Worm (Caenorhabditis elegans) whole organism, late embryonic: ENCODE results near the gene mak-1.

Source experiments
- F13H6.1 ChIP-seq: sonication (generic microtip); optimal IDR thresholded peaks from 2 replicates; lab custom pipeline; 2016; ENCODE audit warnings: missing genetic modification characterization, missing compliant biosample characterization
- K02D7.2 ChIP-seq: sonication (generic microtip); optimal IDR thresholded peaks from 2 replicates; lab custom pipeline; 2017; ENCODE audit warnings: mild to moderate bottlenecking, missing genetic modification characterization, missing compliant biosample characterization
- K09A11.1 ChIP-seq: sonication (generic microtip); optimal IDR thresholded peaks from 2 replicates; lab custom pipeline; 2017; ENCODE audit warnings: antibody characterized with exemption, mild to moderate bottlenecking, missing genetic modification characterization, missing compliant biosample characterization; ENCODE audit not compliant: insufficient read depth
- ceh-18 ChIP-seq: sonication (generic microtip); optimal IDR thresholded peaks from 2 replicates; lab custom pipeline; 2016; ENCODE audit warnings: missing genetic modification characterization, missing compliant biosample characterization
- ceh-2 ChIP-seq: sonication (generic microtip); optimal IDR thresholded peaks from 2 replicates; lab custom pipeline; 2016; ENCODE audit warnings: missing genotype, missing genetic modification characterization, missing compliant biosample characterization
- ceh-24 ChIP-seq: sonication (generic microtip); optimal IDR thresholded peaks from 2 replicates; lab custom pipeline; 2016; ENCODE audit warnings: mild to moderate bottlenecking, missing genetic modification characterization, missing compliant biosample characterization
- ceh-34 ChIP-seq: sonication (generic microtip); optimal IDR thresholded peaks from 2 replicates; lab custom pipeline; 2016; ENCODE audit warnings: mild to moderate bottlenecking, missing genetic modification characterization, missing compliant biosample characterization
- ceh-45 ChIP-seq: fragments of 200-800 bp; sonication (Bioruptor generic); IDR thresholded peaks from 2 replicates; pipeline ENCODE4 v1.3.6; 2022; ENCODE audit warnings: missing genetic modification reagents, missing genetic modification characterization, missing compliant biosample characterization
- ceh-48 ChIP-seq: sonication (generic microtip); optimal IDR thresholded peaks from 2 replicates; lab custom pipeline; 2016; ENCODE audit warnings: missing genetic modification characterization, inconsistent platforms, missing compliant biosample characterization
- ceh-6 ChIP-seq: fragments of 200-800 bp; sonication (Bioruptor generic); optimal IDR thresholded peaks from 2 replicates; lab custom pipeline; 2018; ENCODE audit warnings: mild to moderate bottlenecking, missing genetic modification characterization, missing compliant biosample characterization
- che-1 ChIP-seq: sonication (generic microtip); optimal IDR thresholded peaks from 2 replicates; lab custom pipeline; 2016; ENCODE audit warnings: mild to moderate bottlenecking, missing genetic modification characterization, missing compliant biosample characterization
- dve-1 ChIP-seq: sonication (generic microtip); optimal IDR thresholded peaks from 2 replicates; lab custom pipeline; 2017; ENCODE audit warnings: antibody characterized with exemption, mild to moderate bottlenecking, missing genetic modification characterization, missing compliant biosample characterization
- elt-2 ChIP-seq: sonication (generic microtip); optimal IDR thresholded peaks from 2 replicates; lab custom pipeline; 2016; ENCODE audit warnings: missing genetic modification reagents, missing genetic modification characterization, missing compliant biosample characterization
- elt-4 ChIP-seq: sonication (generic microtip); optimal IDR thresholded peaks from 2 replicates; lab custom pipeline; 2016; ENCODE audit warnings: missing genetic modification characterization, missing compliant biosample characterization
- ets-4 ChIP-seq: sonication (generic microtip); optimal IDR thresholded peaks from 2 replicates; lab custom pipeline; 2016; ENCODE audit warnings: missing genetic modification characterization, missing compliant biosample characterization
- eyg-1 ChIP-seq: sonication (generic microtip); optimal IDR thresholded peaks from 2 replicates; lab custom pipeline; 2016; ENCODE audit warnings: missing genotype, missing genetic modification characterization, missing compliant biosample characterization
- fkh-10 ChIP-seq: fragments of 150-350 bp; optimal IDR thresholded peaks from 2 replicates; lab custom pipeline; 2014; ENCODE audit warnings: missing biosample characterization, missing genetic modification reagents, missing genetic modification characterization
- hlh-13 ChIP-seq: fragments of 200-800 bp; sonication (Bioruptor generic); optimal IDR thresholded peaks from 2 replicates; lab custom pipeline; 2018; ENCODE audit warnings: mild to moderate bottlenecking, missing genetic modification characterization, missing compliant biosample characterization
- hlh-30 ChIP-seq: sonication (generic microtip); optimal IDR thresholded peaks from 2 replicates; lab custom pipeline; 2017; ENCODE audit warnings: antibody characterized with exemption, missing genetic modification characterization, missing compliant biosample characterization; ENCODE audit not compliant: insufficient read depth
- lim-6 ChIP-seq: sonication (generic microtip); optimal IDR thresholded peaks from 2 replicates; lab custom pipeline; 2016; ENCODE audit warnings: missing genetic modification characterization, missing compliant biosample characterization
- lin-11 ChIP-seq: fragments of 200-800 bp; sonication (Bioruptor generic); optimal IDR thresholded peaks from 2 replicates; lab custom pipeline; 2018; ENCODE audit warnings: mild to moderate bottlenecking, missing genetic modification characterization, missing compliant biosample characterization
- mec-3 ChIP-seq: sonication (generic microtip); optimal IDR thresholded peaks from 2 replicates; lab custom pipeline; 2016; ENCODE audit warnings: borderline replicate concordance, missing genetic modification characterization, missing compliant biosample characterization
- nfya-1 ChIP-seq: sonication (generic microtip); optimal IDR thresholded peaks from 2 replicates; lab custom pipeline; 2017; ENCODE audit warnings: missing genetic modification characterization, mild to moderate bottlenecking, missing compliant biosample characterization, antibody characterized with exemption, moderate library complexity
- nhr-232 ChIP-seq: sonication (generic microtip); optimal IDR thresholded peaks from 2 replicates; lab custom pipeline; 2016; ENCODE audit warnings: missing genetic modification characterization, missing compliant biosample characterization
- npax-4 ChIP-seq: sonication (generic microtip); optimal IDR thresholded peaks from 2 replicates; lab custom pipeline; 2016; ENCODE audit warnings: missing genetic modification characterization, missing compliant biosample characterization
- pag-3 ChIP-seq: sonication (generic microtip); optimal IDR thresholded peaks from 2 replicates; lab custom pipeline; 2016; ENCODE audit warnings: missing compliant biosample characterization, missing genetic modification characterization, borderline replicate concordance
- pax-1 ChIP-seq: fragments of 150-350 bp; optimal IDR thresholded peaks from 2 replicates; lab custom pipeline; 2014; ENCODE audit warnings: missing biosample characterization, missing genetic modification characterization
- pha-2 ChIP-seq: sonication (generic microtip); optimal IDR thresholded peaks from 2 replicates; lab custom pipeline; 2017; ENCODE audit warnings: mild to moderate bottlenecking, missing genetic modification characterization, missing compliant biosample characterization
- pha-4 ChIP-seq: fragments of 150-350 bp; optimal IDR thresholded peaks from 2 replicates; lab custom pipeline; 2018; ENCODE audit warnings: missing biosample characterization, missing genetic modification reagents, missing genetic modification characterization
- pqm-1 ChIP-seq: sonication (generic microtip); optimal IDR thresholded peaks from 2 replicates; lab custom pipeline; 2016; ENCODE audit warnings: missing genetic modification characterization, missing compliant biosample characterization
- pros-1 ChIP-seq: fragments of 150-350 bp; optimal IDR thresholded peaks from 2 replicates; lab custom pipeline; 2014; ENCODE audit warnings: missing biosample characterization, missing genetic modification reagents, missing genetic modification characterization
- rnt-1 ChIP-seq: sonication (generic microtip); optimal IDR thresholded peaks from 2 replicates; lab custom pipeline; 2016; ENCODE audit warnings: missing genetic modification characterization, missing compliant biosample characterization
- sox-2 ChIP-seq: fragments of 200-800 bp; sonication (Bioruptor generic); IDR thresholded peaks from 2 replicates; pipeline ENCODE4 v1.3.6; 2022; ENCODE audit warnings: missing genetic modification reagents, missing genetic modification characterization, missing compliant biosample characterization
- tbx-2 ChIP-seq: sonication (generic microtip); optimal IDR thresholded peaks from 2 replicates; lab custom pipeline; 2016; ENCODE audit warnings: missing genetic modification characterization, missing compliant biosample characterization
- tbx-7 ChIP-seq: sonication (generic microtip); optimal IDR thresholded peaks from 2 replicates; lab custom pipeline; 2016; ENCODE audit warnings: missing genotype, missing genetic modification characterization, missing compliant biosample characterization
- unc-3 ChIP-seq, 2 experiments: fragments of 200-800 bp in 1 of 2; sonication (Bioruptor generic) in 1 of 2; sonication (generic microtip) in 1 of 2; conservative IDR thresholded peaks in 1 of 2; optimal IDR thresholded peaks in 1 of 2; 2 replicates each; pipeline versions ENCODE4 v1.3.6 to Lab custom; 2016 to 2022; ENCODE audit warnings: missing compliant biosample characterization in 2 of 2, missing genetic modification characterization in 2 of 2, missing genetic modification reagents in 1 of 2
- unc-55 ChIP-seq: sonication (generic microtip); optimal IDR thresholded peaks from 2 replicates; lab custom pipeline; 2017; ENCODE audit warnings: missing biosample characterization, missing genetic modification reagents, missing genetic modification characterization
- unc-86 ChIP-seq: sonication (generic microtip); optimal IDR thresholded peaks from 2 replicates; lab custom pipeline; 2016; ENCODE audit warnings: missing genetic modification characterization, missing compliant biosample characterization
- zip-5 ChIP-seq: sonication (generic microtip); optimal IDR thresholded peaks from 2 replicates; lab custom pipeline; 2016; ENCODE audit warnings: missing genetic modification characterization, missing compliant biosample characterization

mak-1 gene

ce11 chrII:8716231-8716878, 27.5 kb upstream of the mak-1 start, which contains the start of the genes cyn-11 and T01B7.5 (continued):
- no peak for TF ChIP-seq unc-3 (GFP tag; conservative IDR thresholded peaks at IDR 0.05; lab: Robert Waterston, UW)
- TF ChIP-seq unc-3 (tag; optimal IDR thresholded peaks at IDR 0.05; lab: Kevin White, UChicago), result no peak
- no peak for TF ChIP-seq che-1 (tag; lab: Kevin White, UChicago)
- no peak for TF ChIP-seq rnt-1 (tag; lab: Kevin White, UChicago)
- TF ChIP-seq nhr-232 (tag; lab: Kevin White, UChicago), result no peak
- no peak for TF ChIP-seq pha-4 (tag; lab: Kevin White, UChicago)
- no peak for TF ChIP-seq ceh-48 (tag; lab: Kevin White, UChicago)
- no peak for TF ChIP-seq lim-6 (tag; lab: Kevin White, UChicago)
- TF ChIP-seq zip-5 (tag; lab: Kevin White, UChicago), result no peak
- peak; percentile 45 for TF ChIP-seq tbx-2 (tag; lab: Kevin White, UChicago)
- no peak for TF ChIP-seq dve-1 (tag; lab: Kevin White, UChicago)
- no peak for TF ChIP-seq K02D7.2 (tag; lab: Kevin White, UChicago)
- TF ChIP-seq unc-86 (tag; lab: Kevin White, UChicago), result peak; percentile 41
- no peak for TF ChIP-seq ceh-45
- peak; percentile 63 for TF ChIP-seq elt-2 (tag; lab: Kevin White, UChicago)
- peak; percentile 22 for TF ChIP-seq ceh-2 (tag; lab: Kevin White, UChicago)
- no peak for TF ChIP-seq ets-4
- no peak for TF ChIP-seq unc-55 (GFP tag; lab: Kevin White, UChicago)
- TF ChIP-seq pqm-1 (tag; lab: Kevin White, UChicago), result no peak
- TF ChIP-seq hlh-13 (GFP tag; lab: Kevin White, UChicago), result no peak

DNA sequence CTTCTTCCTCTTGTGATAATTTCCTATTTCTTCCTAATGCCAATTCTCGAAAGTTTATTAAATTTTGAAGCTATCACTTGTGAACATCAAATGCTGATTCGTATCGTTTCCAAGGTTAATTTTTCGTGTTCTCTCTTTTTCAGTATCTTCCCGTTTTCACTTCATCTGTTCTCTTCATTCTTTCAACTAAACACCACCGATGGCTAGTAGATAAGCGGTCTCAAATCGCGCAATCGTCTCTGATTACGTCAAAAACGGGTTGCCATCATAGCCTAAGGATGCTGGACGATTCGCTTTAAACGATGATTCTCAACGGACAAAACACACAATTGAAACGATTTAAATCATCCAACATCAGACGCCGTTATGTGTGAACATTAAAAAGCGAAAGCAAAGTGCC, 26.3 kb upstream of the mak-1 start:
- TF ChIP-seq unc-86 (tag; lab: Kevin White, UChicago) (no peak), npax-4 (tag; lab: Kevin White, UChicago) (no peak), tbx-7 (tag; lab: Kevin White, UChicago) (no peak), ceh-6 (GFP tag; lab: Kevin White, UChicago) (no peak), lin-11 (tag; lab: Kevin White, UChicago) (no peak), nfya-1 (no peak), ceh-34 (tag; lab: Kevin White, UChicago) (no peak), fkh-10 (no peak), dve-1 (tag; lab: Kevin White, UChicago) (no peak), zip-5 (tag; lab: Kevin White, UChicago) (no peak), K09A11.1 (no peak), pqm-1 (tag; lab: Kevin White, UChicago) (no peak), elt-4 (tag; lab: Kevin White, UChicago) (no peak), sox-2 (GFP tag; lab: Robert Waterston, UW) (no peak), F13H6.1 (tag; lab: Kevin White, UChicago) (no peak), nhr-232 (tag; lab: Kevin White, UChicago) (no peak), pros-1 (tag; lab: Kevin White, UChicago) (no peak), eyg-1 (tag; lab: Kevin White, UChicago) (no peak)

DNA sequence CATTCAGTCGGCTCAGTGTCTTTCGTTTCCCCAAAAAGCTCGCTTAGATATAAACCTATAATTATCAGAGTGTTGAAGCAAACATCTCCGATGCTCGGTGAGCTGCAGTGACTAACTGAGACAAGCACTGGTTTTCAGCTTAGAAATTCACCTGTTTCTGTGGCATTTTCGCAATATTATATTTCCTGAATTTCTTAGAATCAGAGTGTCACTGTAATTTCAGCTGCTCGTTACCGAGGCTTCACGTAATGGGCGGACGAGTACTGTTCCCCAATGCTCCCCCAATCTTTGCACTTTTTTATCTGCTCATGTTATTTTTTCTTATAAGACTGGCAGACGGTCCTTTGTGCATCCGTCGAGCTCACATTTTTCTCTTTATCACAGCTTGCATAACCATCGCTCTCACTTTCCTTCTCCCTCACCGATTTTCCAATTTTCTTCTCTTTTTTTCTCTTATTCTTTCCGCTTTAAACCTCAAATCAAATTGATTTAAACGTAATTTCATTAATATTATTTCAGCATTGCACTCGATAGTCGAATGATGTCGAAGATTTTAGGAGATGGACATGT, 21.8 kb upstream of the mak-1 start, which contains the start of gene trcs-2:
Gene trcs-2 (plus strand): TSS at position 520 of the 570 bp plus-strand sequence.
- TF ChIP-seq ceh-48 (tag; lab: Kevin White, UChicago), result no peak
- TF ChIP-seq pax-1 (tag; lab: Kevin White, UChicago), result no peak
- no peak for TF ChIP-seq F13H6.1 (tag; lab: Kevin White, UChicago)
- no peak for TF ChIP-seq ceh-6 (GFP tag; lab: Kevin White, UChicago)
- TF ChIP-seq ceh-24 (tag; lab: Kevin White, UChicago), result no peak
- TF ChIP-seq ceh-34 (tag; lab: Kevin White, UChicago), result no peak
- TF ChIP-seq pag-3 (tag; lab: Kevin White, UChicago), result no peak
- TF ChIP-seq unc-55 (GFP tag; lab: Kevin White, UChicago), result no peak
- TF ChIP-seq lim-6 (tag; lab: Kevin White, UChicago), result no peak
- TF ChIP-seq ets-4, result no peak
- TF ChIP-seq hlh-30 (tag; lab: Kevin White, UChicago), result no peak
- no peak for TF ChIP-seq ceh-18 (tag; lab: Kevin White, UChicago)
- no peak for TF ChIP-seq pha-2 (tag; lab: Kevin White, UChicago)
- TF ChIP-seq mec-3 (tag; lab: Kevin White, UChicago), result no peak
